Fruit fly (Drosophila melanogaster) whole organism, embryonic: ENCODE measurements around the gene CG9992.

Source experiments
- CG10147 ChIP-seq: fragments of 200-800 bp; sonication (Bioruptor generic); optimal IDR thresholded peaks from 2 replicates; lab custom pipeline; 2019; ENCODE audit warnings: missing biosample characterization, mild to moderate bottlenecking, missing genetic modification characterization, moderate library complexity
- CG11560 ChIP-seq: fragments of 200-800 bp; sonication (Bioruptor generic); IDR thresholded peaks from 3 replicates; pipeline ENCODE4 v1.3.6; 2022; ENCODE audit warnings: missing biosample characterization, missing genetic modification characterization
- CG11723 ChIP-seq: fragments of 200-800 bp; sonication (Bioruptor generic); optimal IDR thresholded peaks from 2 replicates; lab custom pipeline; 2017; ENCODE audit warnings: missing biosample characterization, mild to moderate bottlenecking, missing genetic modification characterization
- CG12104 ChIP-seq: fragments of 200-800 bp; sonication (Bioruptor generic); optimal IDR thresholded peaks from 3 replicates; lab custom pipeline; 2016; ENCODE audit warnings: missing biosample characterization, missing genetic modification characterization
- CG12769 ChIP-seq: fragments of 200-800 bp; sonication (Bioruptor generic); optimal IDR thresholded peaks from 2 replicates; lab custom pipeline; 2019; ENCODE audit warnings: missing biosample characterization, mild to moderate bottlenecking, missing genetic modification characterization, moderate library complexity
- CG13624 ChIP-seq: fragments of 200-800 bp; sonication (Bioruptor generic); optimal IDR thresholded peaks from 2 replicates; lab custom pipeline; 2016; ENCODE audit warnings: missing biosample characterization, missing genetic modification characterization
- CG15696 ChIP-seq: fragments of 200-800 bp; sonication (Bioruptor generic); optimal IDR thresholded peaks from 2 replicates; lab custom pipeline; 2019; ENCODE audit warnings: missing biosample characterization, mild to moderate bottlenecking, missing genetic modification characterization, moderate library complexity
- CG1603 ChIP-seq: fragments of 200-800 bp; sonication (Bioruptor generic); optimal IDR thresholded peaks from 2 replicates; lab custom pipeline; 2019; ENCODE audit warnings: missing biosample characterization, mild to moderate bottlenecking, missing genetic modification characterization, moderate library complexity
- CG16815 ChIP-seq: fragments of 200-800 bp; sonication (Bioruptor generic); optimal IDR thresholded peaks from 3 replicates; lab custom pipeline; 2017; ENCODE audit warnings: missing biosample characterization, mild to moderate bottlenecking, missing genetic modification characterization
- CG17186 ChIP-seq: fragments of 200-800 bp; sonication (Bioruptor generic); optimal IDR thresholded peaks from 3 replicates; lab custom pipeline; 2017; ENCODE audit warnings: missing biosample characterization, missing genetic modification reagents, missing genetic modification characterization
- CG18599 ChIP-seq: fragments of 200-800 bp; sonication (Bioruptor generic); optimal IDR thresholded peaks from 3 replicates; lab custom pipeline; 2017; ENCODE audit warnings: missing biosample characterization, missing genetic modification characterization, mild to moderate bottlenecking, moderate library complexity, missing genetic modification reagents
- CG2120 ChIP-seq: fragments of 200-800 bp; sonication (Bioruptor generic); optimal IDR thresholded peaks from 3 replicates; lab custom pipeline; 2016; ENCODE audit warnings: missing biosample characterization, missing genetic modification characterization
- CG2202 ChIP-seq: fragments of 200-800 bp; sonication (Bioruptor generic); optimal IDR thresholded peaks from 2 replicates; lab custom pipeline; 2018; ENCODE audit warnings: missing biosample characterization, mild to moderate bottlenecking, missing genetic modification characterization
- CG2678 ChIP-seq: fragments of 200-800 bp; sonication (Bioruptor generic); optimal IDR thresholded peaks from 3 replicates; lab custom pipeline; 2019; ENCODE audit warnings: missing biosample characterization, mild to moderate bottlenecking, missing genetic modification characterization, moderate library complexity
- CG3726 ChIP-seq: fragments of 200-800 bp; sonication (Bioruptor generic); IDR thresholded peaks from 3 replicates; pipeline ENCODE4, ENCODE4 v1.3.6; 2022; ENCODE audit warnings: missing biosample characterization, missing genetic modification characterization
- CG4404 ChIP-seq: fragments of 200-800 bp; sonication (Bioruptor generic); IDR thresholded peaks from 2 replicates; pipeline ENCODE4 v1.3.6; 2022; ENCODE audit warnings: missing biosample characterization, missing genetic modification characterization
- CG4617 ChIP-seq: fragments of 200-800 bp; sonication (Bioruptor generic); optimal IDR thresholded peaks from 3 replicates; lab custom pipeline; 2016; ENCODE audit warnings: missing biosample characterization, missing genetic modification characterization, borderline replicate concordance
- CG4820 ChIP-seq: fragments of 200-800 bp; sonication (Bioruptor generic); optimal IDR thresholded peaks from 3 replicates; lab custom pipeline; 2016; ENCODE audit warnings: missing biosample characterization, missing genetic modification characterization
- CG5245 ChIP-seq: fragments of 200-800 bp; sonication (Bioruptor generic); optimal IDR thresholded peaks from 3 replicates; lab custom pipeline; 2016; ENCODE audit warnings: missing biosample characterization, missing genetic modification characterization
- CG6765 ChIP-seq: fragments of 200-800 bp; sonication (Bioruptor generic); optimal IDR thresholded peaks from 3 replicates; lab custom pipeline; 2017; ENCODE audit warnings: missing biosample characterization, mild to moderate bottlenecking, missing genetic modification characterization
- CG8359 ChIP-seq: fragments of 200-800 bp; sonication (Bioruptor generic); optimal IDR thresholded peaks from 2 replicates; lab custom pipeline; 2017; ENCODE audit warnings: missing biosample characterization, mild to moderate bottlenecking, missing genetic modification characterization, borderline replicate concordance
- CTCF ChIP-seq: fragments of 200-800 bp; sonication (Bioruptor generic); optimal IDR thresholded peaks from 2 replicates; lab custom pipeline; 2017; ENCODE audit warnings: missing biosample characterization, mild to moderate bottlenecking, missing genetic modification characterization, moderate library complexity
- CoRest ChIP-seq: fragments of 200-800 bp; sonication (Bioruptor generic); optimal IDR thresholded peaks from 3 replicates; lab custom pipeline; 2018; ENCODE audit warnings: missing biosample characterization, mild to moderate bottlenecking, missing genetic modification characterization, moderate library complexity
- Dbx ChIP-seq: fragments of 200-800 bp; sonication (Bioruptor generic); IDR thresholded peaks from 3 replicates; pipeline ENCODE4 v1.3.6; 2022; ENCODE audit warnings: missing biosample characterization, missing genetic modification characterization
- Dip2 ChIP-seq: fragments of 200-800 bp; sonication (Bioruptor generic); IDR thresholded peaks from 2 replicates; pipeline ENCODE4 v1.3.6; 2022; ENCODE audit warnings: missing biosample characterization, missing genetic modification characterization
- Doc2 ChIP-seq: fragments of 200-800 bp; sonication (Bioruptor generic); IDR thresholded peaks from 2 replicates; pipeline ENCODE4 v1.3.6; 2022; ENCODE audit warnings: missing biosample characterization, missing genetic modification characterization
- Elba2 ChIP-seq: fragments of 200-800 bp; sonication (Bioruptor generic); optimal IDR thresholded peaks from 3 replicates; lab custom pipeline; 2016; ENCODE audit warnings: missing biosample characterization, missing genetic modification characterization
- Ets97D ChIP-seq: fragments of 200-800 bp; sonication (Bioruptor generic); optimal IDR thresholded peaks from 3 replicates; lab custom pipeline; 2016; ENCODE audit warnings: missing biosample characterization, missing genetic modification characterization
- Med ChIP-seq: fragments of 200-800 bp; sonication (Bioruptor generic); peaks from one replicate; lab custom pipeline; 2016; ENCODE audit warnings: missing biosample characterization, missing genetic modification characterization, mild to moderate bottlenecking, inconsistent platforms, moderate library complexity
- Meics ChIP-seq: fragments of 200-800 bp; sonication (Bioruptor generic); optimal IDR thresholded peaks from 2 replicates; lab custom pipeline; 2017; ENCODE audit warnings: missing biosample characterization, mild to moderate bottlenecking, missing genetic modification characterization
- Pdp1 ChIP-seq, 2 experiments: fragments of 200-800 bp; sonication (Bioruptor generic); optimal IDR thresholded peaks; 3 replicates each; lab custom pipeline; 2016; ENCODE audit warnings: missing biosample characterization in 2 of 2, missing genetic modification characterization in 2 of 2, mild to moderate bottlenecking in 1 of 2, moderate library complexity in 1 of 2
- Sin3A ChIP-seq: fragments of >200 bp; optimal IDR thresholded peaks from 2 replicates; lab custom pipeline; 2018
- Sox100B ChIP-seq: fragments of 200-800 bp; sonication (Bioruptor generic); optimal IDR thresholded peaks from 3 replicates; lab custom pipeline; 2018; ENCODE audit warnings: missing biosample characterization, mild to moderate bottlenecking, missing genetic modification characterization
- TFAM ChIP-seq: fragments of 200-800 bp; sonication (Bioruptor generic); optimal IDR thresholded peaks from 2 replicates; lab custom pipeline; 2017; ENCODE audit warnings: missing biosample characterization, missing genetic modification characterization, inconsistent platforms
- ac ChIP-seq: fragments of 200-800 bp; sonication (Bioruptor generic); optimal IDR thresholded peaks from 3 replicates; lab custom pipeline; 2017; ENCODE audit warnings: missing biosample characterization, mild to moderate bottlenecking, missing genetic modification characterization
- caup ChIP-seq: fragments of 200-800 bp; sonication (Bioruptor generic); optimal IDR thresholded peaks from 3 replicates; lab custom pipeline; 2017; ENCODE audit warnings: missing biosample characterization, mild to moderate bottlenecking, missing genetic modification characterization, moderate library complexity; ENCODE audit not compliant: severe bottlenecking
- chif ChIP-seq, 2 experiments: fragments of 200-800 bp; sonication (Bioruptor generic); optimal IDR thresholded peaks; 3 replicates each; lab custom pipeline; 2016; ENCODE audit warnings: missing biosample characterization in 2 of 2, missing genetic modification characterization in 2 of 2
- chn ChIP-seq: fragments of 200-800 bp; sonication (Bioruptor generic); optimal IDR thresholded peaks from 2 replicates; lab custom pipeline; 2016; ENCODE audit warnings: missing biosample characterization, missing genetic modification characterization
- dmrt11E ChIP-seq: fragments of 200-800 bp; sonication (Bioruptor generic); optimal IDR thresholded peaks from 3 replicates; lab custom pipeline; 2018; ENCODE audit warnings: missing biosample characterization, mild to moderate bottlenecking, missing genetic modification characterization, moderate library complexity
- dmrt99B ChIP-seq: fragments of 200-800 bp; sonication (Bioruptor generic); optimal IDR thresholded peaks from 2 replicates; lab custom pipeline; 2018; ENCODE audit warnings: missing biosample characterization, mild to moderate bottlenecking, missing genetic modification characterization, moderate library complexity
- gt ChIP-seq: fragments of 200-800 bp; sonication (Bioruptor generic); IDR thresholded peaks from 2 replicates; pipeline ENCODE4 v1.3.6; 2022; ENCODE audit warnings: missing biosample characterization, missing genetic modification characterization
- h ChIP-seq: fragments of >200 bp; optimal IDR thresholded peaks from 2 replicates; lab custom pipeline; 2017
- hbn ChIP-seq: fragments of 200-800 bp; sonication (Bioruptor generic); IDR thresholded peaks from 2 replicates; pipeline ENCODE4 v1.3.6; 2022; ENCODE audit warnings: missing biosample characterization, missing genetic modification characterization; ENCODE audit not compliant: partially characterized antibody
- hth ChIP-seq: fragments of >200 bp; optimal IDR thresholded peaks from 2 replicates; lab custom pipeline; 2017; ENCODE audit warnings: inconsistent platforms
- pfk ChIP-seq: fragments of 200-800 bp; sonication (Bioruptor generic); optimal IDR thresholded peaks from 2 replicates; lab custom pipeline; 2018; ENCODE audit warnings: missing biosample characterization, mild to moderate bottlenecking, missing genetic modification characterization, moderate library complexity
- seq ChIP-seq: fragments of 200-800 bp; sonication (Bioruptor generic); IDR thresholded peaks from 2 replicates; pipeline ENCODE4 v1.3.6; 2022; ENCODE audit warnings: missing biosample characterization, missing genetic modification characterization
- slp2 ChIP-seq: fragments of 200-800 bp; sonication (Bioruptor generic); optimal IDR thresholded peaks from 2 replicates; lab custom pipeline; 2016; ENCODE audit warnings: missing biosample characterization, missing genetic modification characterization
- wdn ChIP-seq: fragments of 200-800 bp; sonication (Bioruptor generic); IDR thresholded peaks from 2 replicates; pipeline ENCODE4 v1.3.6; 2022; ENCODE audit warnings: missing biosample characterization, missing genetic modification characterization
- zf30C ChIP-seq: fragments of 200-800 bp; sonication (Bioruptor generic); optimal IDR thresholded peaks from 3 replicates; lab custom pipeline; 2018; ENCODE audit warnings: missing biosample characterization, mild to moderate bottlenecking, missing genetic modification characterization
- zfh2 ChIP-seq: fragments of 200-800 bp; sonication (Bioruptor generic); optimal IDR thresholded peaks from 2 replicates; lab custom pipeline; 2016; ENCODE audit warnings: missing biosample characterization, missing genetic modification characterization

CG9992 gene

DNA sequence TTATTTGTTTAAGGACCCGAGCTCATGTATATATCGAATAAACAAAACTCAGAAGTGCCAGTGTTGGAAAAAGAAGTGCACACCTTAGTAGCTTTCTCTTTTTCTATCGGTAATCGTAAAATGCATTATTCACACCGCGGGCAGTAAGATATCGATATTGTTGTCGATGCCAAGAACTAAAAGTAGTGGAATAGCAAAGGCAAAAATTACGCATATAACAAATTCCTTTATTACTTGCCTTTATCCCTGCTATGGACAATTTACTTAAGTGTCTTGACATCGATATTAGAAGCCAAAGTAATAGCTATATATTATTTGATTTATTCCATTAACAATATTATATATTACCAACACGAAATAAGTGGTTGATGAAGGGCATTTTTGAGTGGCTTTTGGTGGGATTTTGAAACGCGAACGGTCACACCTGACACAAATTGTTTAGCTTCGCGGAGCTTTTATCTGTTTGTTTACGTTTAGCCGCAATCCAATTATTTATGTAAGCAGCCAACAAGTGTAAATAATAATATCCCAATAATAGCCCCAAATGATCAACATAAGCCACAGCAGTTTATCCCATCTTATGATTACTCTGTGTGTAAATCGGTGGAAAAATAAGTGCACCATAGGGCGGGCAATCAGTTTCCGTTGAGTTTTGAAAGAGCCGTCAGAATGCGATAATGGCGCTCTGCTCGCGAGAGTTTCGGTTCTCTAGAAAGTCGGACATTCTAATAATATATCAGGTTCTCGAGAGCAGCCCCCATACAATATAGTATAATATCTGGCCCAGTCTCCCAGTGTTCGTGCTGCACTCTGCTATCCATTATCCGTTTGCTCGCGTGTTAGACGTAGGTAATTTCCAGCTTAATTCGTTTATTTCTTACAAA, at the start of gene CG9992, which contains the start of gene CG4239:
Gene CG9992 (minus strand): TSS at position 66 of the 884 bp plus-strand sequence.
Gene CG4239 (plus strand): TSS at position 436 of the 884 bp plus-strand sequence.
- TF ChIP-seq CoRest (tag; lab: Kevin White, UChicago) (peak; percentile 85), dmrt11E (tag; lab: Kevin White, UChicago) (peak; percentile 61), hbn (peak; percentile 43; the same call in 1 of the 2 replicates), ac (GFP tag; lab: Kevin White, UChicago) (no peak), CG2202 (tag; lab: Kevin White, UChicago) (no peak), CG4404 (GFP tag; lab: Robert Waterston, UW) (peak; percentile 70), CG2678 (tag; lab: Kevin White, UChicago) (peak; percentile 74), caup (no peak), h (no peak), CG18599 (GFP tag; lab: Kevin White, UChicago) (peak; percentile 8), Meics (GFP tag; lab: Kevin White, UChicago) (peak; percentile 48), TFAM (GFP tag; lab: Kevin White, UChicago) (no peak), CTCF (no peak), CG5245 (GFP tag; lab: Kevin White, UChicago) (no peak), Pdp1 (GFP tag; optimal IDR thresholded peaks at IDR 0.05; lab: Kevin White, UChicago) (peak; percentile 40 to 82), CG4820 (peak; percentile 3), Sin3A (lab: Kevin White, UChicago) (peak; percentile 81), CG1603 (tag; lab: Kevin White, UChicago) (peak; percentile 42), pfk (no peak), Med (GFP tag; lab: Kevin White, UChicago) (peak; percentile 83), CG11560 (0 out of 3 replicates have a peak, but pooled peaks have one; percentile 51), zf30C (GFP tag; lab: Kevin White, UChicago) (no peak), CG16815 (GFP tag; lab: Kevin White, UChicago) (peak; percentile 71), Ets97D (peak; percentile 27), dmrt99B (tag; lab: Kevin White, UChicago) (peak; percentile 53), CG12769 (tag; lab: Kevin White, UChicago) (peak; percentile 4), CG12104 (GFP tag; lab: Kevin White, UChicago) (peak; percentile 36), zfh2 (peak; percentile 69), hth (lab: Kevin White, UChicago) (no peak), CG15696 (tag; lab: Kevin White, UChicago) (peak; percentile 50), CG6765 (GFP tag; lab: Kevin White, UChicago) (no peak), Elba2 (GFP tag; lab: Kevin White, UChicago) (no peak), Sox100B (GFP tag; lab: Kevin White, UChicago) (peak; percentile 24), chn (GFP tag; lab: Kevin White, UChicago) (peak; percentile 39), Dip2 (GFP tag; lab: Robert Waterston, UW) (no peak), seq (GFP tag; lab: Robert Waterston, UW) (no peak), CG13624 (no peak), CG3726 (GFP tag; lab: Robert Waterston, UW) (no peak), Doc2 (GFP tag; lab: Robert Waterston, UW) (no peak), Dbx (GFP tag; lab: Robert Waterston, UW) (peak; percentile 69), wdn (no peak; the same call in 1 of the 2 replicates), gt (no peak), CG4617 (GFP tag; lab: Kevin White, UChicago) (peak; percentile 59), CG2120 (peak; percentile 66), chif (GFP tag; optimal IDR thresholded peaks at IDR 0.05; lab: Kevin White, UChicago) (peak in 1 of 2 experiments; percentile 10), slp2 (GFP tag; lab: Kevin White, UChicago) (no peak), CG10147 (GFP tag; lab: Kevin White, UChicago) (peak; percentile 13), CG8359 (GFP tag; lab: Kevin White, UChicago) (no peak), CG17186 (GFP tag; lab: Kevin White, UChicago) (no peak), CG11723 (GFP tag; lab: Kevin White, UChicago) (peak; percentile 22)
